Worm (Caenorhabditis elegans) whole organism, L4 larva: Measurements from ENCODE around the gene tba-7.

ENCODE experiments used
- F37D6.2 ChIP-seq: sonication (generic microtip); optimal IDR thresholded peaks from 2 replicates; lab custom pipeline; 2016; ENCODE audit warnings: mild to moderate bottlenecking, missing genetic modification characterization, missing compliant biosample characterization
- F44E2.7 ChIP-seq: fragments of 200-800 bp; sonication (Bioruptor generic); IDR thresholded peaks from 2 replicates; pipeline ENCODE4 v2.1.2; 2022; ENCODE audit warnings: missing genetic modification characterization, missing compliant biosample characterization
- R02D3.7 ChIP-seq: fragments of 150-350 bp; sonication (generic microtip); optimal IDR thresholded peaks from 3 replicates; lab custom pipeline; 2014; ENCODE audit warnings: missing biosample characterization, missing genetic modification characterization
- T20F7.1 ChIP-seq: fragments of 200-800 bp; sonication (Bioruptor generic); optimal IDR thresholded peaks from 2 replicates; lab custom pipeline; 2018; ENCODE audit warnings: mild to moderate bottlenecking, missing genetic modification characterization, missing compliant biosample characterization
- Y75B8A.6 ChIP-seq: fragments of 200-800 bp; sonication (Bioruptor generic); IDR thresholded peaks from 2 replicates; pipeline ENCODE4 v1.3.6; 2022; ENCODE audit warnings: missing genetic modification reagents, missing genetic modification characterization, missing compliant biosample characterization
- attf-4 ChIP-seq: sonication (generic microtip); optimal IDR thresholded peaks from 3 replicates; lab custom pipeline; 2017; ENCODE audit warnings: missing biosample characterization, missing genetic modification characterization
- ceh-44 ChIP-seq: fragments of 200-800 bp; sonication (Bioruptor generic); IDR thresholded peaks from 2 replicates; pipeline ENCODE4 v1.3.6; 2022; ENCODE audit warnings: missing genetic modification reagents, missing genetic modification characterization, missing compliant biosample characterization
- ceh-82 ChIP-seq: sonication (generic microtip); optimal IDR thresholded peaks from 2 replicates; lab custom pipeline; 2017; ENCODE audit warnings: missing biosample characterization, missing genetic modification characterization
- ces-1 ChIP-seq: fragments of 150-350 bp; sonication (generic microtip); optimal IDR thresholded peaks from 4 replicates; lab custom pipeline; 2014; ENCODE audit warnings: missing biosample characterization, missing genetic modification reagents, missing genetic modification characterization
- daf-12 ChIP-seq: fragments of 150-350 bp; optimal IDR thresholded peaks from 2 replicates; lab custom pipeline; 2014; ENCODE audit warnings: missing biosample characterization, missing genetic modification reagents, missing genetic modification characterization
- daf-16 ChIP-seq, 3 experiments: sonication (generic microtip); optimal IDR thresholded peaks; 2 replicates each; lab custom pipeline; 2016 to 2017; ENCODE audit warnings: missing genetic modification characterization in 3 of 3, missing genetic modification reagents in 3 of 3, mild to moderate bottlenecking in 2 of 3, missing compliant biosample characterization in 2 of 3, missing biosample characterization in 1 of 3, moderate library complexity in 1 of 3
- daf-19 ChIP-seq: fragments of 200-800 bp; sonication (Bioruptor generic); conservative IDR thresholded peaks from 2 replicates; pipeline ENCODE4 v1.3.6; 2022; ENCODE audit warnings: missing genetic modification characterization, missing compliant biosample characterization
- daf-8 ChIP-seq: fragments of 200-800 bp; sonication (Bioruptor generic); IDR thresholded peaks from 2 replicates; pipeline ENCODE4 v1.3.6; 2022; ENCODE audit warnings: missing genetic modification characterization, missing compliant biosample characterization
- dmd-6 ChIP-seq: fragments of 200-800 bp; sonication (Bioruptor generic); IDR thresholded peaks from 2 replicates; pipeline ENCODE4 v1.3.6; 2022; ENCODE audit warnings: missing genetic modification reagents, missing genetic modification characterization, missing compliant biosample characterization
- dmd-9 ChIP-seq: fragments of 200-800 bp; sonication (Bioruptor generic); IDR thresholded peaks from 2 replicates; pipeline ENCODE4 v1.3.6; 2022; ENCODE audit warnings: missing genetic modification reagents, missing genetic modification characterization, missing compliant biosample characterization
- dpl-1 ChIP-seq: fragments of 150-350 bp; optimal IDR thresholded peaks from 2 replicates; lab custom pipeline; 2014; ENCODE audit warnings: missing biosample characterization, missing genetic modification reagents, missing genetic modification characterization
- fos-1 ChIP-seq: fragments of 150-350 bp; optimal IDR thresholded peaks from 2 replicates; lab custom pipeline; 2014; ENCODE audit warnings: missing biosample characterization, missing genetic modification characterization
- lim-7 ChIP-seq: fragments of 200-800 bp; sonication (Bioruptor generic); IDR thresholded peaks from 2 replicates; pipeline ENCODE4 v1.3.6; 2022; ENCODE audit warnings: missing genetic modification characterization, missing compliant biosample characterization
- lin-1 ChIP-seq: fragments of 200-800 bp; sonication (Bioruptor generic); IDR thresholded peaks from 2 replicates; pipeline ENCODE4 v1.3.6; 2022; ENCODE audit warnings: missing genetic modification reagents, missing genetic modification characterization, missing compliant biosample characterization
- lin-15B ChIP-seq: fragments of 150-350 bp; sonication (generic microtip); optimal IDR thresholded peaks from 3 replicates; lab custom pipeline; 2014; ENCODE audit warnings: missing biosample characterization, missing genetic modification characterization
- lir-3 ChIP-seq: sonication (generic microtip); optimal IDR thresholded peaks from 2 replicates; lab custom pipeline; 2016; ENCODE audit warnings: mild to moderate bottlenecking, missing genetic modification characterization, missing compliant biosample characterization
- lsy-2 ChIP-seq, 2 experiments: fragments of 150-350 bp in 1 of 2; sonication (generic microtip) in 1 of 2; optimal IDR thresholded peaks; 2 replicates each; lab custom pipeline; 2014 to 2017; ENCODE audit warnings: missing biosample characterization in 2 of 2, missing genetic modification characterization in 2 of 2
- madf-5 ChIP-seq, 2 experiments: fragments of 200-800 bp; sonication (Bioruptor generic); IDR thresholded peaks; 2 replicates each; pipeline ENCODE4 v1.3.6; 2022; ENCODE audit warnings: missing compliant biosample characterization in 2 of 2, missing genetic modification characterization in 2 of 2
- mdt-29 ChIP-seq: fragments of 200-800 bp; sonication (Bioruptor generic); IDR thresholded peaks from 2 replicates; pipeline ENCODE4 v1.3.6; 2022; ENCODE audit warnings: missing genetic modification reagents, missing genetic modification characterization, missing compliant biosample characterization
- mep-1 ChIP-seq: fragments of 150-350 bp; sonication (generic microtip); optimal IDR thresholded peaks from 3 replicates; lab custom pipeline; 2014; ENCODE audit warnings: missing biosample characterization, missing genetic modification characterization
- mxl-2 ChIP-seq: fragments of 200-800 bp; sonication (Bioruptor generic); conservative IDR thresholded peaks from 2 replicates; pipeline ENCODE4 v1.3.6; 2022; ENCODE audit warnings: missing genetic modification reagents, missing genetic modification characterization, missing compliant biosample characterization
- nhr-10 ChIP-seq: fragments of 150-350 bp; optimal IDR thresholded peaks from 2 replicates; lab custom pipeline; 2014; ENCODE audit warnings: missing biosample characterization, missing genetic modification characterization
- nhr-28 ChIP-seq: fragments of 150-350 bp; optimal IDR thresholded peaks from 2 replicates; lab custom pipeline; 2014; ENCODE audit warnings: missing biosample characterization, missing genetic modification characterization
- pha-4 ChIP-seq, 2 experiments: fragments of 150-350 bp in 1 of 2; fragments of 200-800 bp in 1 of 2; sonication (Bioruptor generic) in 1 of 2; IDR thresholded peaks in 1 of 2; optimal IDR thresholded peaks in 1 of 2; 2 replicates each; pipeline versions ENCODE4 v1.3.6 to Lab custom; 2014 to 2022; ENCODE audit warnings: missing genetic modification characterization in 2 of 2, missing genetic modification reagents in 2 of 2, missing biosample characterization in 1 of 2, missing compliant biosample characterization in 1 of 2
- pqm-1 ChIP-seq: sonication (generic microtip); optimal IDR thresholded peaks from 2 replicates; lab custom pipeline; 2017; ENCODE audit warnings: missing biosample characterization, missing genetic modification characterization
- rbr-2 ChIP-seq: sonication (generic microtip); optimal IDR thresholded peaks from 2 replicates; lab custom pipeline; 2016; ENCODE audit warnings: missing genotype, missing genetic modification characterization, missing compliant biosample characterization
- set-16 ChIP-seq: fragments of 200-800 bp; sonication (Bioruptor generic); IDR thresholded peaks from 2 replicates; pipeline ENCODE4 v1.3.6; 2022; ENCODE audit warnings: missing genetic modification reagents, missing genetic modification characterization, missing compliant biosample characterization
- skn-1 ChIP-seq: fragments of 150-350 bp; optimal IDR thresholded peaks from 2 replicates; lab custom pipeline; 2014; ENCODE audit warnings: missing biosample characterization, missing genetic modification characterization
- snpc-1.2 ChIP-seq: fragments of 200-800 bp; sonication (Bioruptor generic); IDR thresholded peaks from 2 replicates; pipeline ENCODE4 v1.3.6; 2022; ENCODE audit warnings: missing genetic modification reagents, missing genetic modification characterization, missing compliant biosample characterization
- spr-3 ChIP-seq: fragments of 200-800 bp; sonication (Bioruptor generic); optimal IDR thresholded peaks from 2 replicates; lab custom pipeline; 2018; ENCODE audit warnings: mild to moderate bottlenecking, missing genetic modification characterization, missing compliant biosample characterization
- unc-62 ChIP-seq, 3 experiments: fragments of 150-350 bp in 1 of 3; sonication (generic microtip); optimal IDR thresholded peaks in 2 of 3; peaks in 1 of 3; 1 replicate in 1 of 3; 2 replicates in 2 of 3; lab custom pipeline; 2014 to 2017; ENCODE audit warnings: missing biosample characterization in 3 of 3, missing genetic modification characterization in 3 of 3, missing genetic modification reagents in 3 of 3, missing genotype in 1 of 3
- vab-7 ChIP-seq: fragments of 200-800 bp; sonication (Bioruptor generic); IDR thresholded peaks from 2 replicates; pipeline ENCODE4 v1.3.6; 2022; ENCODE audit warnings: missing genetic modification reagents, missing genetic modification characterization, missing compliant biosample characterization
- zag-1 ChIP-seq: fragments of 150-350 bp; optimal IDR thresholded peaks from 2 replicates; lab custom pipeline; 2014; ENCODE audit warnings: missing biosample characterization, missing genetic modification characterization
- zfp-3 ChIP-seq: fragments of 200-800 bp; sonication (Bioruptor generic); conservative IDR thresholded peaks from 2 replicates; pipeline ENCODE4 v1.3.6; 2022; ENCODE audit warnings: missing genetic modification reagents, missing genetic modification characterization, missing compliant biosample characterization
- zip-11 ChIP-seq: fragments of 200-800 bp; sonication (Bioruptor generic); IDR thresholded peaks from 2 replicates; pipeline ENCODE4 v1.3.6; 2022; ENCODE audit warnings: missing genetic modification characterization, missing compliant biosample characterization
- zip-2 ChIP-seq: fragments of 150-350 bp; optimal IDR thresholded peaks from 2 replicates; lab custom pipeline; 2014; ENCODE audit warnings: missing biosample characterization, missing genetic modification characterization

tba-7 gene

DNA sequence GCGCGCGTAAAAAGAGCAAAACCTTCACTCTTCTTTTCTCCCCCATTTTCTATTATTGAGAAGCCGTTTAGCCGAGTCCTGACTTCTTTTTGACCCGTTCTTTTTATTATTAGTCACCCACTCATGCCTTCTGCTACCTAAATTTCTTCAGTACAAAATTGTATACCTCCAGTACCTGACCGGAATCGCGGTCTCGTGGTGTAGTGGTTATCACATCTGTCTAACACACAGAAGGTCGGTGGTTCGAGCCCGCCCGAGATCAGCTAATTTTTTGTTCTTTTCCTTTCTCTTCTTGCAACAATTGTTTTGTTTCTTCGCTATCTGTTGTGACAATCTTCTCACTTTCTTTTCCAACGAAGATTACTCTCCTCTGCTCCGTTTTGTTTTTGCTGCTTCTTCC is 18.7 kb downstream of the tba-7 start (continued):
- TF ChIP-seq T20F7.1 (no peak), dmd-9 (0 out of 2 replicates have a peak, but pooled peaks have one; percentile 34), attf-4 (no peak), daf-12 (tag; lab: Kevin White, UChicago) (no peak), madf-5 (GFP tag; IDR thresholded peaks at IDR 0.05; lab: Robert Waterston, UW) (peak in 1 of 2 experiments; percentile 57; a peak in 1 of 4 replicates), zag-1 (tag; lab: Kevin White, UChicago) (no peak), lin-1 (GFP tag; lab: Robert Waterston, UW) (no peak), dmd-6 (GFP tag; lab: Robert Waterston, UW) (peak; percentile 19; the same call in 1 of the 2 replicates), snpc-1.2 (GFP tag; lab: Robert Waterston, UW) (no peak), unc-62 (GFP tag; optimal IDR thresholded peaks at IDR 0.05 in 1 of 2; lab: Kevin White, UChicago) (no peak), unc-62 (tag; optimal IDR thresholded peaks at IDR 0.05; lab: Kevin White, UChicago) (no peak), zip-2 (tag; lab: Kevin White, UChicago) (no peak), ceh-82 (tag; lab: Kevin White, UChicago) (no peak), mxl-2 (GFP tag; lab: Robert Waterston, UW) (no peak), zip-11 (GFP tag; lab: Robert Waterston, UW) (peak; percentile 70; the same call in 1 of the 2 replicates), dpl-1 (no peak), zfp-3 (GFP tag; lab: Robert Waterston, UW) (no peak; the same call in 1 of the 2 replicates), F44E2.7 (GFP tag; lab: Robert Waterston, UW) (no peak), skn-1 (tag; lab: Kevin White, UChicago) (no peak), set-16 (GFP tag; lab: Robert Waterston, UW) (no peak), lsy-2 (tag; optimal IDR thresholded peaks at IDR 0.05; lab: Kevin White, UChicago) (peak in 1 of 2 experiments; percentile 24), mep-1 (tag; lab: Kevin White, UChicago) (peak; percentile 29), R02D3.7 (tag; lab: Kevin White, UChicago) (no peak), vab-7 (GFP tag; lab: Robert Waterston, UW) (peak; percentile 63; the same call in 1 of the 2 replicates), Y75B8A.6 (GFP tag; lab: Robert Waterston, UW) (peak; percentile 57; the same call in 1 of the 2 replicates), pha-4 (GFP tag; IDR thresholded peaks at IDR 0.05; lab: Robert Waterston, UW) (peak; percentile 68; the same call in 1 of the 2 replicates), pha-4 (tag; optimal IDR thresholded peaks at IDR 0.05; lab: Kevin White, UChicago) (no peak), daf-16 (GFP tag; optimal IDR thresholded peaks at IDR 0.05; lab: Kevin White, UChicago) (peak; percentile 29 to 32), daf-16 (tag; optimal IDR thresholded peaks at IDR 0.05; lab: Kevin White, UChicago) (peak; percentile 29), daf-8 (no peak)

DNA sequence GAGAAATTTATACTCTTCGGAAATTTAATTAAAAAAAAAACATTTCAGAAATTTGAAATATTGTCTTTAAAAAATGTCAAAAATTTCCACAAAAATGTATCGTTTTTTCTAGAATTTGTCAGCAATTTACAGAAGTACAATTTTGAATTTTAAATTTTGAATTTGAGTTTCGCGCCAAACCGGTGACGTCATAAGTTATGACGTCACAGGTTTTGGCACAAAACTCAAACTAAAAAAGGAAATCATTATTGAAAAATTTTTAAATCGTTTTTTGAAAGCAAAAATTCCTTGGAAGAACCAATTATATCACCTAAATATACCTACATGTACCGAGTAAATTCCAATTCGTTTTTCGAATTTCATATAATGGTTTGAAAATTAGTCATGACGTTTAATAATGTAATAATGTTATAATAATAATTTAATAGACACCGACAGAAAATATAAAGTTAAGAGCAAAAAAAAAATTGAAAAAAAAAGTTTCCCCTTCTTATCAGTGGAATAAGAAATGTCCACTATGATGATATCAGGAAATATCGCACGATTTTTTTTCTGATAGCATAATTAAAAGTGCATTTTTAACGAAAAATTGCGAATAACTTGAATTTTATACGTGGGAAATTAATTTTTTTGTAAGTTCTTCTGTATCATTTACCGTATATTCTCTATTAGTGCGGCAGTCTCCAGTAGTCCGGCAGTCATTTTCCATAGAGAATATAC is 21.3 kb downstream of the tba-7 start:
- TF ChIP-seq set-16 (GFP tag; lab: Robert Waterston, UW) (no peak), pqm-1 (peak; percentile 70), spr-3 (GFP tag; lab: Kevin White, UChicago) (no peak), R02D3.7 (tag; lab: Kevin White, UChicago) (no peak), mep-1 (tag; lab: Kevin White, UChicago) (no peak), unc-62 (GFP tag; optimal IDR thresholded peaks at IDR 0.05 in 1 of 2; lab: Kevin White, UChicago) (peak in 1 of 2 experiments; percentile 29), unc-62 (tag; optimal IDR thresholded peaks at IDR 0.05; lab: Kevin White, UChicago) (no peak), F37D6.2 (tag; lab: Kevin White, UChicago) (no peak), daf-19 (GFP tag; lab: Robert Waterston, UW) (no peak), zip-2 (tag; lab: Kevin White, UChicago) (no peak), nhr-10 (tag; lab: Kevin White, UChicago) (no peak), vab-7 (GFP tag; lab: Robert Waterston, UW) (no peak), rbr-2 (tag; lab: Kevin White, UChicago) (no peak), lin-15B (tag; lab: Kevin White, UChicago) (no peak), lim-7 (GFP tag; lab: Robert Waterston, UW) (no peak), mdt-29 (GFP tag; lab: Robert Waterston, UW) (no peak), nhr-28 (tag; lab: Kevin White, UChicago) (peak; percentile 25), ceh-44 (GFP tag; lab: Robert Waterston, UW) (no peak), lir-3 (tag; lab: Kevin White, UChicago) (no peak), daf-8 (no peak), fos-1 (tag; lab: Kevin White, UChicago) (no peak), ces-1 (GFP tag; lab: Kevin White, UChicago) (no peak), snpc-1.2 (GFP tag; lab: Robert Waterston, UW) (no peak)
